Fruit fly (Drosophila melanogaster): ENCODE results near the gene CG14089.
A peak's percentile ranks its signal among the peaks of the same experiment; 100 is the strongest.

Gene CG14089

DNA sequence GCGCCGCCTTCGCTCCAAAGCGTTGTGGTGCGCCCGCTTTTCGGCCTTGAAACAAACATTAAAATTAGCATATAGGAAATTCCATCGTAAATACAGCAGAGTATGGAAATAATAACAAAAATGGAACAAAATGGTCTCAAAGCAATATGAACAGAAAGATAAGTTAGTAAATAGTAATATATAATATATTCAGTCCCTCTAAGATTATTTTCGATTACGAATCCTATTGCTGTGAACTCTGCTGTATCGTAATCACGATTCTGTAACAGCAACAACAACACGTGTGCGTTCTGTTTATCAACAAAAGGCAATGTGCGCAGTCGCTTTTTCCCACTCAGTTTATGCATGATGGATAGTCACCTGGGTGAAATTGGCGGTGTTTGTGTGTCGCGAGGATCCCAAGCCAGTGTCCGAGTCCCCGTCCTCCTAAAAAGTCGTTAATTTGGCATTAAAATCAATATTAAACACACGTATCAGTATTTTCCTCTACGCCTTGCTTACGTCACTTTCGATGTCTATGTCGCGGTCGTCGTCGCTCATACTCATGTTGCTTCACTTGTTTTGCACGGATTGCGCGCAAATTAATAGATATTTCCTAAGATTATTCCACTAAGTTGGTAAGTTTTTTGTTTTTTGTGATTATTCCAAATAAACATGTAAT lies 17.0 kb downstream of the CG14089 start, which contains the start of the genes CG42374 and Mettl5 (continued):
- TF ChIP-seq Dek (tag; optimal IDR thresholded peaks at IDR 0.05) = peak; percentile 25
- no peak for TF ChIP-seq nom (GFP tag; optimal IDR thresholded peaks at IDR 0.05)
- TF ChIP-seq CG10147 (GFP tag; optimal IDR thresholded peaks at IDR 0.05) = peak; percentile 17
- TF ChIP-seq seq (GFP tag; IDR thresholded peaks at IDR 0.05) = peak; percentile 62; the same call in 1 of the 2 replicates
- no peak for TF ChIP-seq CG1529 (GFP tag; optimal IDR thresholded peaks at IDR 0.05)
- TF ChIP-seq CG12104 (GFP tag; optimal IDR thresholded peaks at IDR 0.05) = no peak
- peak; percentile 63 for TF ChIP-seq Xrp1 (GFP tag; IDR thresholded peaks at IDR 0.05)
- no peak; the same call in 2 of the 3 replicates for TF ChIP-seq B-H1 (GFP tag; IDR thresholded peaks at IDR 0.05)
- no peak for TF ChIP-seq Mad (GFP tag; optimal IDR thresholded peaks at IDR 0.05)
- 0 out of 2 replicates have a peak, but pooled peaks have one; percentile 4 for TF ChIP-seq onecut (GFP tag; IDR thresholded peaks at IDR 0.05)
- TF ChIP-seq schlank (tag; optimal IDR thresholded peaks at IDR 0.05) = no peak
- TF ChIP-seq CG17186 (GFP tag; optimal IDR thresholded peaks at IDR 0.05) = no peak
- TF ChIP-seq Six4 (GFP tag; optimal IDR thresholded peaks at IDR 0.05) = no peak
- no peak for TF ChIP-seq CG9215 (GFP tag; IDR thresholded peaks at IDR 0.05)
- TF ChIP-seq CG9727 (GFP tag; optimal IDR thresholded peaks at IDR 0.05) = no peak
- no peak for TF ChIP-seq CG12942 (GFP tag; optimal IDR thresholded peaks at IDR 0.05)
- peak; percentile 24 for TF ChIP-seq CG18619 (GFP tag; optimal IDR thresholded peaks at IDR 0.05)
- no peak for TF ChIP-seq Trl (optimal IDR thresholded peaks at IDR 0.05)
- no peak for TF ChIP-seq Trl (GFP tag; optimal IDR thresholded peaks at IDR 0.05)
- peak; percentile 3 for TF ChIP-seq CG5180 (GFP tag; optimal IDR thresholded peaks at IDR 0.05)
- peak; percentile 48 for TF ChIP-seq Sox102F (GFP tag; optimal IDR thresholded peaks at IDR 0.05)
- no peak for TF ChIP-seq trh (GFP tag; optimal IDR thresholded peaks at IDR 0.05)
- peak in 1 of 2 experiments; percentile 82 for TF ChIP-seq Pdp1 (GFP tag; optimal IDR thresholded peaks at IDR 0.05)
- no peak for TF ChIP-seq NK7.1 (GFP tag; optimal IDR thresholded peaks at IDR 0.05)
- no peak for TF ChIP-seq dati (GFP tag; IDR thresholded peaks at IDR 0.05)
- TF ChIP-seq D (optimal IDR thresholded peaks at IDR 0.05) = no peak
- no peak for TF ChIP-seq D (GFP tag; optimal IDR thresholded peaks at IDR 0.05)
- peak; percentile 34; the same call in 1 of the 2 replicates for TF ChIP-seq ranshi (GFP tag; IDR thresholded peaks at IDR 0.05)
- TF ChIP-seq CG34224 (GFP tag; IDR thresholded peaks at IDR 0.05; ENCODE audit: partially characterized antibody) = no peak
- no peak for TF ChIP-seq nerfin-2 (GFP tag; IDR thresholded peaks at IDR 0.05; ENCODE audit: partially characterized antibody)
- TF ChIP-seq CG8290 (GFP tag; optimal IDR thresholded peaks at IDR 0.05) = no peak
- peak in 1 of 2 experiments; percentile 52 for TF ChIP-seq CG8290 (tag; optimal IDR thresholded peaks at IDR 0.05)
- no peak for TF ChIP-seq cato (GFP tag; optimal IDR thresholded peaks at IDR 0.05; ENCODE audit: borderline replicate concordance)
- TF ChIP-seq sens (GFP tag) = peak; percentile 61
- TF ChIP-seq BEAF-32 (GFP tag; optimal IDR thresholded peaks at IDR 0.05) = no peak
- peak; percentile 74 for TF ChIP-seq cwo (GFP tag; optimal IDR thresholded peaks at IDR 0.05)
- no peak for TF ChIP-seq CG11085 (GFP tag; IDR thresholded peaks at IDR 0.05)
- TF ChIP-seq CG3281 (GFP tag; optimal IDR thresholded peaks at IDR 0.05) = peak; percentile 70
- TF ChIP-seq Dll (GFP tag; IDR thresholded peaks at IDR 0.05; ENCODE audit: partially characterized antibody) = no peak
- no peak for TF ChIP-seq Opbp (GFP tag; IDR thresholded peaks at IDR 0.05; ENCODE audit: partially characterized antibody)
- TF ChIP-seq CG4854 (GFP tag; optimal IDR thresholded peaks at IDR 0.05) = no peak
- no peak for TF ChIP-seq Elba2 (GFP tag; optimal IDR thresholded peaks at IDR 0.05)
- TF ChIP-seq Tbp (GFP tag; optimal IDR thresholded peaks at IDR 0.05) = no peak
- no peak for TF ChIP-seq CG17612 (GFP tag; IDR thresholded peaks at IDR 0.05)
- no peak for TF ChIP-seq wek (GFP tag; optimal IDR thresholded peaks at IDR 0.05)
- TF ChIP-seq CG8089 (GFP tag; optimal IDR thresholded peaks at IDR 0.05) = no peak
- peak; percentile 24 for TF ChIP-seq kah (GFP tag; optimal IDR thresholded peaks at IDR 0.05)
- TF ChIP-seq CG3726 (GFP tag; IDR thresholded peaks at IDR 0.05) = peak; percentile 21; the same call in 1 of the 3 replicates
- no peak for TF ChIP-seq kay (GFP tag; optimal IDR thresholded peaks at IDR 0.05)
- TF ChIP-seq sens-2 (GFP tag; IDR thresholded peaks at IDR 0.05) = no peak
- TF ChIP-seq Lim3 (GFP tag; IDR thresholded peaks at IDR 0.05) = no peak
